Fruit fly (Drosophila melanogaster) whole organism, embryonic: Measurements from ENCODE around the gene Tcs4.
A peak's percentile ranks its signal among the peaks of the same experiment; 100 is the strongest.

Experiments
- Atf6 ChIP-seq: fragments of 200-800 bp; sonication (Bioruptor generic); IDR thresholded peaks from 2 replicates; pipeline ENCODE4 v1.3.6; 2022; ENCODE audit warnings: missing biosample characterization, missing genetic modification characterization
- CG12659 ChIP-seq: fragments of 200-800 bp; sonication (Bioruptor generic); optimal IDR thresholded peaks from 3 replicates; lab custom pipeline; 2017; ENCODE audit warnings: mild to moderate bottlenecking, missing biosample characterization, missing genetic modification reagents, missing genetic modification characterization
- CG13296 ChIP-seq: fragments of 200-800 bp; sonication (Bioruptor generic); optimal IDR thresholded peaks from 3 replicates; lab custom pipeline; 2018; ENCODE audit warnings: missing biosample characterization, mild to moderate bottlenecking, missing genetic modification characterization
- CG14441 ChIP-seq: fragments of 200-800 bp; sonication (Bioruptor generic); IDR thresholded peaks from 2 replicates; pipeline ENCODE4 v1.3.6; 2022; ENCODE audit warnings: missing biosample characterization, missing genetic modification characterization
- CG16813 ChIP-seq: fragments of 200-800 bp; sonication (Bioruptor generic); IDR thresholded peaks from 3 replicates; pipeline ENCODE4 v1.3.6; 2022; ENCODE audit warnings: missing biosample characterization, missing genetic modification characterization; ENCODE audit not compliant: partially characterized antibody
- CG17361 ChIP-seq: fragments of 200-800 bp; sonication (Bioruptor generic); IDR thresholded peaks from 3 replicates; pipeline ENCODE4 v1.3.6; 2022; ENCODE audit warnings: missing biosample characterization, missing genetic modification characterization
- CG2712 ChIP-seq: fragments of 200-800 bp; optimal IDR thresholded peaks from 3 replicates; lab custom pipeline; 2019; ENCODE audit warnings: missing biosample characterization, mild to moderate bottlenecking, missing genetic modification characterization, moderate library complexity
- CG6791 ChIP-seq: fragments of 200-800 bp; sonication (Bioruptor generic); IDR thresholded peaks from 3 replicates; pipeline ENCODE4 v1.3.6; 2022; ENCODE audit warnings: missing biosample characterization, missing genetic modification characterization; ENCODE audit not compliant: partially characterized antibody
- CG6854 ChIP-seq: fragments of 200-800 bp; sonication (Bioruptor generic); optimal IDR thresholded peaks from 3 replicates; lab custom pipeline; 2017; ENCODE audit warnings: missing biosample characterization, mild to moderate bottlenecking, missing genetic modification characterization
- CG7839 ChIP-seq: fragments of 200-800 bp; sonication (Bioruptor generic); optimal IDR thresholded peaks from 3 replicates; lab custom pipeline; 2018; ENCODE audit warnings: missing biosample characterization, mild to moderate bottlenecking, missing genetic modification characterization, moderate library complexity
- CG8388 ChIP-seq: fragments of 200-800 bp; sonication (Bioruptor generic); optimal IDR thresholded peaks from 2 replicates; lab custom pipeline; 2019; ENCODE audit warnings: missing biosample characterization, mild to moderate bottlenecking, missing genetic modification characterization, moderate library complexity
- CG8478 ChIP-seq: fragments of >200 bp; optimal IDR thresholded peaks from 2 replicates; lab custom pipeline; 2018
- CG9727 ChIP-seq: fragments of 200-800 bp; sonication (Bioruptor generic); optimal IDR thresholded peaks from 3 replicates; lab custom pipeline; 2017; ENCODE audit warnings: missing biosample characterization, mild to moderate bottlenecking, missing genetic modification characterization
- CG9817 ChIP-seq: fragments of 200-800 bp; sonication (Bioruptor generic); optimal IDR thresholded peaks from 2 replicates; lab custom pipeline; 2018; ENCODE audit warnings: missing biosample characterization, mild to moderate bottlenecking, missing genetic modification characterization, moderate library complexity
- Camta ChIP-seq: fragments of 200-800 bp; sonication (Bioruptor generic); optimal IDR thresholded peaks from 2 replicates; lab custom pipeline; 2016; ENCODE audit warnings: missing biosample characterization, missing genetic modification characterization
- Dref ChIP-seq: fragments of 200-800 bp; sonication (Bioruptor generic); IDR thresholded peaks from 2 replicates; pipeline ENCODE4 v1.3.6; 2022; ENCODE audit warnings: missing biosample characterization, missing genetic modification characterization
- E2f2 ChIP-seq: fragments of 200-800 bp; sonication (Bioruptor generic); IDR thresholded peaks from 2 replicates; pipeline ENCODE4 v1.3.6; 2022; ENCODE audit warnings: missing biosample characterization, missing genetic modification characterization
- Ets65A ChIP-seq: fragments of 200-800 bp; sonication (Bioruptor generic); peaks from one replicate; lab custom pipeline; 2016; ENCODE audit warnings: missing biosample characterization, missing genetic modification characterization
- H15 ChIP-seq: fragments of 200-800 bp; sonication (Bioruptor generic); IDR thresholded peaks from 3 replicates; pipeline ENCODE4 v1.3.6; 2022; ENCODE audit warnings: missing biosample characterization, missing genetic modification characterization
- HLH54F ChIP-seq: fragments of 200-800 bp; sonication (Bioruptor generic); optimal IDR thresholded peaks from 3 replicates; lab custom pipeline; 2016; ENCODE audit warnings: missing biosample characterization, missing genetic modification characterization
- Hmx ChIP-seq: fragments of 200-800 bp; sonication (Bioruptor generic); optimal IDR thresholded peaks from 2 replicates; lab custom pipeline; 2016; ENCODE audit warnings: missing biosample characterization, missing genetic modification characterization
- Mad ChIP-seq: fragments of 200-800 bp; sonication (Bioruptor generic); optimal IDR thresholded peaks from 2 replicates; lab custom pipeline; 2016; ENCODE audit warnings: missing biosample characterization, missing genetic modification characterization
- NfI ChIP-seq: fragments of 200-800 bp; sonication (Bioruptor generic); optimal IDR thresholded peaks from 3 replicates; lab custom pipeline; 2018; ENCODE audit warnings: missing biosample characterization, mild to moderate bottlenecking, missing genetic modification characterization, moderate library complexity
- Sin3A ChIP-seq: fragments of >200 bp; optimal IDR thresholded peaks from 2 replicates; lab custom pipeline; 2018
- Sry-δ ChIP-seq: fragments of 200-800 bp; sonication (Bioruptor generic); optimal IDR thresholded peaks from 2 replicates; lab custom pipeline; 2016; ENCODE audit warnings: missing biosample characterization, missing genetic modification characterization
- Trl ChIP-seq, 3 experiments: fragments of >200 bp in 2 of 3; fragments of 200-800 bp in 1 of 3; sonication (Bioruptor generic) in 1 of 3; optimal IDR thresholded peaks; 2 replicates in 1 of 3; 3 replicates in 2 of 3; lab custom pipeline; 2016 to 2017; ENCODE audit warnings: missing biosample characterization in 1 of 3, missing genetic modification characterization in 1 of 3
- YL-1 ChIP-seq: fragments of 200-800 bp; sonication (Bioruptor generic); optimal IDR thresholded peaks from 3 replicates; lab custom pipeline; 2017; ENCODE audit warnings: missing biosample characterization, mild to moderate bottlenecking, missing genetic modification characterization
- br ChIP-seq: fragments of >200 bp; optimal IDR thresholded peaks from 2 replicates; lab custom pipeline; 2017
- crol ChIP-seq: fragments of 200-800 bp; sonication (Bioruptor generic); IDR thresholded peaks from 2 replicates; pipeline ENCODE4 v1.3.6; 2022; ENCODE audit warnings: missing biosample characterization, missing genetic modification characterization
- fd64A ChIP-seq: fragments of 200-800 bp; sonication (Bioruptor generic); optimal IDR thresholded peaks from 3 replicates; lab custom pipeline; 2018; ENCODE audit warnings: missing biosample characterization, mild to moderate bottlenecking, missing genetic modification characterization
- grn ChIP-seq: fragments of 200-800 bp; sonication (Bioruptor generic); optimal IDR thresholded peaks from 3 replicates; lab custom pipeline; 2017; ENCODE audit warnings: missing biosample characterization, missing genetic modification characterization
- hb ChIP-seq: fragments of 200-800 bp; sonication (Bioruptor generic); IDR thresholded peaks from 3 replicates; pipeline ENCODE4 v1.3.6; 2022; ENCODE audit warnings: missing biosample characterization, missing genetic modification characterization; ENCODE audit not compliant: partially characterized antibody
- hkb ChIP-seq, 2 experiments: fragments of 200-800 bp in 1 of 2; fragments of >200 bp in 1 of 2; sonication (Bioruptor generic) in 1 of 2; IDR thresholded peaks in 1 of 2; optimal IDR thresholded peaks in 1 of 2; 2 replicates each; pipeline versions ENCODE4 v1.3.6 to Lab custom; 2017 to 2022; ENCODE audit warnings: missing biosample characterization in 1 of 2, missing genetic modification characterization in 1 of 2
- ind ChIP-seq: fragments of 200-800 bp; sonication (Bioruptor generic); optimal IDR thresholded peaks from 3 replicates; lab custom pipeline; 2016; ENCODE audit warnings: missing biosample characterization, missing genetic modification characterization
- klu ChIP-seq: fragments of 200-800 bp; sonication (Bioruptor generic); IDR thresholded peaks from 2 replicates; pipeline ENCODE4 v1.3.6; 2022; ENCODE audit warnings: missing biosample characterization, missing genetic modification characterization
- lbe ChIP-seq: fragments of 200-800 bp; sonication (Bioruptor generic); optimal IDR thresholded peaks from 2 replicates; lab custom pipeline; 2016; ENCODE audit warnings: missing biosample characterization, mild to moderate bottlenecking, missing genetic modification characterization
- lola ChIP-seq, 3 experiments: fragments of >200 bp in 2 of 3; fragments of 200-800 bp in 1 of 3; sonication (Bioruptor generic) in 1 of 3; optimal IDR thresholded peaks; 2 replicates each; lab custom pipeline; 2017 to 2019; ENCODE audit warnings: missing biosample characterization in 3 of 3, missing genetic modification characterization in 3 of 3, mild to moderate bottlenecking in 1 of 3, moderate library complexity in 1 of 3
- mam ChIP-seq: fragments of 200-800 bp; sonication (Bioruptor generic); optimal IDR thresholded peaks from 3 replicates; lab custom pipeline; 2016; ENCODE audit warnings: missing biosample characterization, missing genetic modification characterization
- mirr ChIP-seq: fragments of 200-800 bp; sonication (Bioruptor generic); optimal IDR thresholded peaks from 3 replicates; lab custom pipeline; 2018; ENCODE audit warnings: missing biosample characterization, mild to moderate bottlenecking, missing genetic modification characterization
- mld ChIP-seq: fragments of 200-800 bp; sonication (Bioruptor generic); IDR thresholded peaks from 3 replicates; pipeline ENCODE4 v1.3.6; 2022; ENCODE audit warnings: missing biosample characterization, missing genetic modification characterization; ENCODE audit not compliant: partially characterized antibody
- nom ChIP-seq: fragments of 200-800 bp; sonication (Bioruptor generic); optimal IDR thresholded peaks from 2 replicates; lab custom pipeline; 2017; ENCODE audit warnings: missing biosample characterization, missing genetic modification characterization, mild to moderate bottlenecking, moderate library complexity, missing genetic modification reagents
- onecut ChIP-seq: fragments of 200-800 bp; sonication (Bioruptor generic); IDR thresholded peaks from 2 replicates; pipeline ENCODE4 v1.3.6; 2022; ENCODE audit warnings: missing biosample characterization, missing genetic modification characterization
- scrt ChIP-seq: fragments of 200-800 bp; sonication (Bioruptor generic); optimal IDR thresholded peaks from 2 replicates; lab custom pipeline; 2018; ENCODE audit warnings: missing biosample characterization, mild to moderate bottlenecking, missing genetic modification characterization, moderate library complexity
- seq ChIP-seq: fragments of 200-800 bp; sonication (Bioruptor generic); IDR thresholded peaks from 2 replicates; pipeline ENCODE4 v1.3.6; 2022; ENCODE audit warnings: missing biosample characterization, missing genetic modification characterization
- slbo ChIP-seq: fragments of 200-800 bp; sonication (Bioruptor generic); IDR thresholded peaks from 2 replicates; pipeline ENCODE4 v1.3.6; 2022; ENCODE audit warnings: missing biosample characterization, missing genetic modification characterization
- sob ChIP-seq: fragments of 200-800 bp; sonication (Bioruptor generic); IDR thresholded peaks from 2 replicates; pipeline ENCODE4 v1.3.6; 2022; ENCODE audit warnings: missing biosample characterization, missing genetic modification characterization
- tin ChIP-seq: fragments of 200-800 bp; sonication (Bioruptor generic); optimal IDR thresholded peaks from 3 replicates; lab custom pipeline; 2016; ENCODE audit warnings: missing biosample characterization, missing genetic modification characterization
- trem ChIP-seq: fragments of 200-800 bp; optimal IDR thresholded peaks from 3 replicates; lab custom pipeline; 2019; ENCODE audit warnings: missing biosample characterization, mild to moderate bottlenecking, missing genetic modification characterization, moderate library complexity
- vvl ChIP-seq: fragments of 200-800 bp; sonication (Bioruptor generic); IDR thresholded peaks from 2 replicates; pipeline ENCODE4 v1.3.6; 2022; ENCODE audit warnings: missing biosample characterization, missing genetic modification characterization
- z ChIP-seq: fragments of 200-800 bp; sonication (Bioruptor generic); IDR thresholded peaks from 3 replicates; pipeline ENCODE4 v1.3.6; 2022; ENCODE audit warnings: missing biosample characterization, missing genetic modification characterization
- zen ChIP-seq: fragments of 200-800 bp; sonication (Bioruptor generic); optimal IDR thresholded peaks from 3 replicates; lab custom pipeline; 2018; ENCODE audit warnings: missing biosample characterization, mild to moderate bottlenecking, missing genetic modification characterization, moderate library complexity

The Tcs4 gene

DNA sequence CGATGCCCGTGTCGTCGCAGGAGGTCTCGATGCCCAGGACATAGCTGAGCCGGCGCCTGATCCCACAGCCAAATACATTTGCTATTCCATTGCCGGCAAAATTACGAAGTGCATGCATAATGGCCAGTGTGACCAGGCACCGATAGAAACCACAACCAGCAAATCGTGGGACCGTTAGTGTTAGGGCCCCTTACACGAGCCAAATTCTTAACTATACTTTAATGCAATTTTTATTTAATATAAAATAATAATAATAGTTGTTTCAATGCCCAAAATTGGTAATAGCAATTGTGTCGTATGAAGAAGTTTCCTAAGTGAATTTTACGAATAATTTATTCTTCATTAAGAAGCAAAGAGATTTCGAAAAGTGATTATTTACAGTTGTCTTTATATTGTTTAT is at the start of gene Tcs4:
Tcs4 (minus strand) TSS at position 145 of the 400 bp plus-strand sequence.
- TF ChIP-seq scrt (GFP tag; lab: Kevin White, UChicago), result no peak
- TF ChIP-seq tin (GFP tag; lab: Kevin White, UChicago), result peak; percentile 29
- no peak for TF ChIP-seq klu (GFP tag; lab: Robert Waterston, UW)
- no peak for TF ChIP-seq Mad (GFP tag; lab: Kevin White, UChicago)
- TF ChIP-seq Atf6 (GFP tag; lab: Robert Waterston, UW), result no peak
- TF ChIP-seq mam (GFP tag; lab: Kevin White, UChicago), result no peak
- TF ChIP-seq grn (GFP tag; lab: Kevin White, UChicago), result no peak
- peak; percentile 42; the same call in 2 of the 3 replicates for TF ChIP-seq CG16813 (GFP tag; lab: Robert Waterston, UW)
- 0 out of 3 replicates have a peak, but pooled peaks have one; percentile 33 for TF ChIP-seq CG17361 (GFP tag; lab: Robert Waterston, UW)
- TF ChIP-seq Trl (optimal IDR thresholded peaks at IDR 0.05; lab: Kevin White, UChicago), result no peak
- no peak for TF ChIP-seq Trl (GFP tag; optimal IDR thresholded peaks at IDR 0.05; lab: Kevin White, UChicago)
- no peak for TF ChIP-seq CG13296
- peak; percentile 17 for TF ChIP-seq NfI (GFP tag; lab: Kevin White, UChicago)
- TF ChIP-seq br (lab: Kevin White, UChicago), result no peak
- no peak for TF ChIP-seq hb (GFP tag; lab: Robert Waterston, UW)
- no peak for TF ChIP-seq H15
- peak; percentile 67 for TF ChIP-seq Ets65A (GFP tag; lab: Kevin White, UChicago)
- peak; percentile 71 for TF ChIP-seq vvl (GFP tag; lab: Robert Waterston, UW)
- no peak for TF ChIP-seq seq (GFP tag; lab: Robert Waterston, UW)
- TF ChIP-seq Sry-δ, result no peak
- TF ChIP-seq CG14441, result no peak
- TF ChIP-seq CG9727, result no peak
- TF ChIP-seq CG8388, result no peak
- TF ChIP-seq CG6854 (GFP tag; lab: Kevin White, UChicago), result no peak
- no peak for TF ChIP-seq mld (GFP tag; lab: Robert Waterston, UW)
- TF ChIP-seq onecut (GFP tag; lab: Robert Waterston, UW), result no peak
- no peak for TF ChIP-seq nom (GFP tag; lab: Kevin White, UChicago)
- no peak for TF ChIP-seq fd64A
- TF ChIP-seq HLH54F, result no peak
- peak; percentile 1 for TF ChIP-seq lbe (GFP tag; lab: Kevin White, UChicago)
- no peak for TF ChIP-seq mirr (GFP tag; lab: Kevin White, UChicago)
- TF ChIP-seq Sin3A, result peak; percentile 12
- TF ChIP-seq CG6791 (GFP tag; lab: Robert Waterston, UW), result peak; percentile 72; the same call in 2 of the 3 replicates
- peak; percentile 60 for TF ChIP-seq CG2712 (tag; lab: Kevin White, UChicago)
- peak; percentile 43 for TF ChIP-seq trem (tag; lab: Kevin White, UChicago)
- TF ChIP-seq slbo, result peak; percentile 20; the same call in 1 of the 2 replicates
- peak; percentile 39 for TF ChIP-seq CG12659
- TF ChIP-seq ind (GFP tag; lab: Kevin White, UChicago), result no peak
- no peak for TF ChIP-seq crol
- TF ChIP-seq Camta (GFP tag; lab: Kevin White, UChicago), result no peak
- peak in 1 of 3 experiments; percentile 46 for TF ChIP-seq lola (GFP tag; optimal IDR thresholded peaks at IDR 0.05; lab: Kevin White, UChicago)
- peak; percentile 51 for TF ChIP-seq E2f2 (GFP tag; lab: Robert Waterston, UW)
- TF ChIP-seq YL-1, result peak; percentile 48
- 0 out of 2 replicates have a peak, but pooled peaks have one; percentile 19 for TF ChIP-seq sob (GFP tag; lab: Robert Waterston, UW)
- no peak for TF ChIP-seq hkb (optimal IDR thresholded peaks at IDR 0.05; lab: Kevin White, UChicago)
- no peak for TF ChIP-seq hkb (GFP tag; IDR thresholded peaks at IDR 0.05; lab: Robert Waterston, UW)
- TF ChIP-seq z (GFP tag; lab: Robert Waterston, UW), result no peak
- peak; percentile 43 for TF ChIP-seq CG7839 (tag; lab: Kevin White, UChicago)
- no peak for TF ChIP-seq Dref (GFP tag; lab: Robert Waterston, UW)
- TF ChIP-seq zen (tag; lab: Kevin White, UChicago), result peak; percentile 22
- no peak for TF ChIP-seq CG8478 (lab: Kevin White, UChicago)
- no peak for TF ChIP-seq Hmx (GFP tag; lab: Kevin White, UChicago)
- no peak for TF ChIP-seq CG9817 (tag; lab: Kevin White, UChicago)
